Fruit fly (Drosophila melanogaster) whole organism, prepupa: ENCODE results near the gene RpL24-like.

Experiments
- CG10631 ChIP-seq: fragments of 200-800 bp; sonication (Bioruptor generic); optimal IDR thresholded peaks from 2 replicates; lab custom pipeline; 2016; ENCODE audit warnings: missing biosample characterization, missing genetic modification characterization
- CG10669 ChIP-seq: fragments of 200-800 bp; sonication (Bioruptor generic); optimal IDR thresholded peaks from 3 replicates; lab custom pipeline; 2018; ENCODE audit warnings: missing biosample characterization, mild to moderate bottlenecking, missing genetic modification characterization, moderate library complexity
- CG11294 ChIP-seq: fragments of 200-800 bp; sonication (Bioruptor generic); IDR thresholded peaks from 2 replicates; pipeline ENCODE4 v1.3.6; 2022; ENCODE audit warnings: missing biosample characterization, missing genetic modification characterization
- CG11762 ChIP-seq: fragments of 200-800 bp; sonication (Bioruptor generic); optimal IDR thresholded peaks from 3 replicates; lab custom pipeline; 2016; ENCODE audit warnings: missing biosample characterization, missing genetic modification characterization; ENCODE audit not compliant: insufficient read depth
- CG11902 ChIP-seq: fragments of 200-800 bp; sonication (Bioruptor generic); optimal IDR thresholded peaks from 3 replicates; lab custom pipeline; 2016; ENCODE audit warnings: missing biosample characterization, missing genetic modification characterization
- CG15336 ChIP-seq: fragments of 200-800 bp; sonication (Bioruptor generic); IDR thresholded peaks from 2 replicates; pipeline ENCODE4 v1.3.6; 2022; ENCODE audit warnings: missing biosample characterization, missing genetic modification characterization
- CG1621 ChIP-seq: fragments of 200-800 bp; sonication (Bioruptor generic); optimal IDR thresholded peaks from 3 replicates; lab custom pipeline; 2018; ENCODE audit warnings: missing biosample characterization, mild to moderate bottlenecking, missing genetic modification characterization
- CG16779 ChIP-seq: fragments of 200-800 bp; sonication (Bioruptor generic); optimal IDR thresholded peaks from 3 replicates; lab custom pipeline; 2017; ENCODE audit warnings: missing biosample characterization, mild to moderate bottlenecking, missing genetic modification characterization
- CG3032 ChIP-seq: fragments of 200-800 bp; optimal IDR thresholded peaks from 2 replicates; lab custom pipeline; 2019; ENCODE audit warnings: missing biosample characterization, mild to moderate bottlenecking, missing genetic modification characterization, moderate library complexity
- CG31627 ChIP-seq: fragments of 200-800 bp; sonication (Bioruptor generic); optimal IDR thresholded peaks from 3 replicates; lab custom pipeline; 2016; ENCODE audit warnings: missing biosample characterization, missing genetic modification characterization
- CG32006 ChIP-seq: fragments of 200-800 bp; sonication (Bioruptor generic); optimal IDR thresholded peaks from 3 replicates; lab custom pipeline; 2017; ENCODE audit warnings: missing biosample characterization, mild to moderate bottlenecking, missing genetic modification characterization
- CG34406 ChIP-seq: fragments of 200-800 bp; sonication (Bioruptor generic); optimal IDR thresholded peaks from 3 replicates; lab custom pipeline; 2016; ENCODE audit warnings: missing biosample characterization, missing genetic modification characterization
- CG3919 ChIP-seq: fragments of 200-800 bp; sonication (Bioruptor generic); optimal IDR thresholded peaks from 3 replicates; lab custom pipeline; 2016; ENCODE audit warnings: missing biosample characterization, missing genetic modification characterization
- CG4318 ChIP-seq: fragments of 200-800 bp; sonication (Bioruptor generic); optimal IDR thresholded peaks from 3 replicates; lab custom pipeline; 2017; ENCODE audit warnings: missing biosample characterization, mild to moderate bottlenecking, missing genetic modification characterization
- CG6163 ChIP-seq: fragments of 200-800 bp; sonication (Bioruptor generic); IDR thresholded peaks from 3 replicates; pipeline ENCODE4 v1.3.6; 2022; ENCODE audit warnings: missing biosample characterization, missing genetic modification characterization
- CG6276 ChIP-seq: fragments of 200-800 bp; sonication (Bioruptor generic); optimal IDR thresholded peaks from 2 replicates; lab custom pipeline; 2017; ENCODE audit warnings: missing biosample characterization, mild to moderate bottlenecking, missing genetic modification characterization
- CG6792 ChIP-seq: fragments of 200-800 bp; sonication (Bioruptor generic); optimal IDR thresholded peaks from 3 replicates; lab custom pipeline; 2016; ENCODE audit warnings: missing biosample characterization, missing genetic modification characterization
- CG6854 ChIP-seq: fragments of 200-800 bp; sonication (Bioruptor generic); optimal IDR thresholded peaks from 2 replicates; lab custom pipeline; 2017; ENCODE audit warnings: missing biosample characterization, mild to moderate bottlenecking, missing genetic modification characterization
- CG7368 ChIP-seq: fragments of 200-800 bp; sonication (Bioruptor generic); optimal IDR thresholded peaks from 3 replicates; lab custom pipeline; 2016; ENCODE audit warnings: missing biosample characterization, missing genetic modification characterization
- CG8119 ChIP-seq: fragments of 200-800 bp; sonication (Bioruptor generic); IDR thresholded peaks from 3 replicates; pipeline ENCODE4 v1.3.6; 2022; ENCODE audit warnings: missing biosample characterization, missing genetic modification characterization
- CG8319 ChIP-seq: fragments of 200-800 bp; sonication (Bioruptor generic); optimal IDR thresholded peaks from 3 replicates; lab custom pipeline; 2016; ENCODE audit warnings: missing biosample characterization, missing genetic modification characterization
- CG8632 ChIP-seq: fragments of 200-800 bp; sonication (Bioruptor generic); optimal IDR thresholded peaks from 3 replicates; lab custom pipeline; 2016; ENCODE audit warnings: missing biosample characterization, missing genetic modification characterization
- CG9139 ChIP-seq: fragments of 200-800 bp; sonication (Bioruptor generic); optimal IDR thresholded peaks from 3 replicates; lab custom pipeline; 2017; ENCODE audit warnings: missing biosample characterization, mild to moderate bottlenecking, missing genetic modification characterization
- Eip75B ChIP-seq: fragments of 200-800 bp; sonication (Bioruptor generic); optimal IDR thresholded peaks from 3 replicates; lab custom pipeline; 2016; ENCODE audit warnings: missing biosample characterization, missing genetic modification characterization
- Eip78C ChIP-seq: fragments of 200-800 bp; sonication (Bioruptor generic); peaks from one replicate; lab custom pipeline; 2016; ENCODE audit warnings: missing biosample characterization, missing genetic modification characterization
- Eip93F ChIP-seq: fragments of 200-800 bp; sonication (Bioruptor generic); optimal IDR thresholded peaks from 2 replicates; lab custom pipeline; 2016; ENCODE audit warnings: missing biosample characterization, mild to moderate bottlenecking, missing genetic modification characterization
- Ets96B ChIP-seq: fragments of 200-800 bp; optimal IDR thresholded peaks from 2 replicates; lab custom pipeline; 2019; ENCODE audit warnings: missing biosample characterization, mild to moderate bottlenecking, missing genetic modification characterization, moderate library complexity
- Hr38 ChIP-seq: sonication (Bioruptor generic); optimal IDR thresholded peaks from 2 replicates; lab custom pipeline; 2016; ENCODE audit warnings: missing biosample characterization, missing genetic modification characterization
- Hr39 ChIP-seq: fragments of 200-800 bp; sonication (Bioruptor generic); optimal IDR thresholded peaks from 2 replicates; lab custom pipeline; 2016; ENCODE audit warnings: missing biosample characterization, missing genetic modification characterization
- Hr4 ChIP-seq: fragments of 200-800 bp; sonication (Bioruptor generic); optimal IDR thresholded peaks from 3 replicates; lab custom pipeline; 2016; ENCODE audit warnings: missing biosample characterization, missing genetic modification characterization
- Lpt ChIP-seq: fragments of 200-800 bp; sonication (Bioruptor generic); optimal IDR thresholded peaks from 3 replicates; lab custom pipeline; 2016; ENCODE audit warnings: missing biosample characterization, missing genetic modification characterization
- Met ChIP-seq: fragments of 200-800 bp; sonication (Bioruptor generic); optimal IDR thresholded peaks from 3 replicates; lab custom pipeline; 2016; ENCODE audit warnings: missing biosample characterization, missing genetic modification characterization
- OdsH ChIP-seq: fragments of 200-800 bp; sonication (Bioruptor generic); optimal IDR thresholded peaks from 3 replicates; lab custom pipeline; 2016; ENCODE audit warnings: missing biosample characterization, missing genetic modification characterization
- Smox ChIP-seq: fragments of 200-800 bp; sonication (Bioruptor generic); optimal IDR thresholded peaks from 3 replicates; lab custom pipeline; 2016; ENCODE audit warnings: missing biosample characterization, missing genetic modification characterization
- Sox102F ChIP-seq: fragments of 200-800 bp; sonication (Bioruptor generic); optimal IDR thresholded peaks from 2 replicates; lab custom pipeline; 2016; ENCODE audit warnings: missing biosample characterization, mild to moderate bottlenecking, missing genetic modification characterization
- Sox14 ChIP-seq: fragments of 200-800 bp; sonication (Bioruptor generic); optimal IDR thresholded peaks from 3 replicates; lab custom pipeline; 2016; ENCODE audit warnings: missing biosample characterization, missing genetic modification characterization
- Sox15 ChIP-seq: fragments of 200-800 bp; sonication (Bioruptor generic); optimal IDR thresholded peaks from 3 replicates; lab custom pipeline; 2016; ENCODE audit warnings: missing biosample characterization, missing genetic modification characterization
- achi ChIP-seq: fragments of 200-800 bp; sonication (Bioruptor generic); optimal IDR thresholded peaks from 3 replicates; lab custom pipeline; 2016; ENCODE audit warnings: missing biosample characterization, missing genetic modification characterization
- acj6 ChIP-seq: fragments of 200-800 bp; sonication (Bioruptor generic); optimal IDR thresholded peaks from 3 replicates; lab custom pipeline; 2016; ENCODE audit warnings: missing biosample characterization, missing genetic modification characterization
- cyc ChIP-seq: fragments of 200-800 bp; sonication (Bioruptor generic); optimal IDR thresholded peaks from 3 replicates; lab custom pipeline; 2016; ENCODE audit warnings: missing biosample characterization, missing genetic modification characterization
- dsx ChIP-seq: fragments of 200-800 bp; optimal IDR thresholded peaks from 3 replicates; lab custom pipeline; 2019; ENCODE audit warnings: missing biosample characterization, mild to moderate bottlenecking, missing genetic modification characterization, moderate library complexity; ENCODE audit not compliant: poor library complexity, severe bottlenecking
- eg ChIP-seq: fragments of 200-800 bp; sonication (Bioruptor generic); IDR thresholded peaks from 3 replicates; pipeline ENCODE4 v1.3.6; 2022; ENCODE audit warnings: missing biosample characterization, missing genetic modification characterization
- fd59A ChIP-seq: fragments of 200-800 bp; sonication (Bioruptor generic); optimal IDR thresholded peaks from 2 replicates; lab custom pipeline; 2017; ENCODE audit warnings: missing biosample characterization, mild to moderate bottlenecking, missing genetic modification characterization, missing genetic modification reagents
- fd85E ChIP-seq: fragments of 200-800 bp; sonication (Bioruptor generic); optimal IDR thresholded peaks from 3 replicates; lab custom pipeline; 2016; ENCODE audit warnings: missing biosample characterization, missing genetic modification characterization
- fkh ChIP-seq: fragments of 200-800 bp; sonication (Bioruptor generic); optimal IDR thresholded peaks from 3 replicates; lab custom pipeline; 2017; ENCODE audit warnings: missing biosample characterization, mild to moderate bottlenecking, missing genetic modification characterization, moderate library complexity
- lz ChIP-seq: fragments of 200-800 bp; sonication (Bioruptor generic); optimal IDR thresholded peaks from 3 replicates; lab custom pipeline; 2016; ENCODE audit warnings: missing biosample characterization, missing genetic modification characterization
- net ChIP-seq: fragments of 200-800 bp; sonication (Bioruptor generic); optimal IDR thresholded peaks from 3 replicates; lab custom pipeline; 2016; ENCODE audit warnings: missing biosample characterization, missing genetic modification characterization
- pdm3 ChIP-seq: fragments of 200-800 bp; sonication (Bioruptor generic); optimal IDR thresholded peaks from 3 replicates; lab custom pipeline; 2016; ENCODE audit warnings: missing biosample characterization, missing genetic modification characterization
- salr ChIP-seq, 2 experiments: fragments of 200-800 bp; sonication (Bioruptor generic); optimal IDR thresholded peaks; 3 replicates each; lab custom pipeline; 2016 to 2018; ENCODE audit warnings: missing biosample characterization in 2 of 2, missing genetic modification characterization in 2 of 2, mild to moderate bottlenecking in 1 of 2
- spab ChIP-seq: fragments of 200-800 bp; sonication (Bioruptor generic); optimal IDR thresholded peaks from 2 replicates; lab custom pipeline; 2017; ENCODE audit warnings: missing biosample characterization, mild to moderate bottlenecking, missing genetic modification characterization, missing genetic modification reagents
- ss ChIP-seq, 2 experiments: fragments of 200-800 bp; sonication (Bioruptor generic); optimal IDR thresholded peaks; 2 replicates in 1 of 2; 3 replicates in 1 of 2; lab custom pipeline; 2017 to 2018; ENCODE audit warnings: mild to moderate bottlenecking in 2 of 2, missing biosample characterization in 2 of 2, missing genetic modification characterization in 2 of 2, moderate library complexity in 1 of 2
- topi ChIP-seq: fragments of 200-800 bp; sonication (Bioruptor generic); optimal IDR thresholded peaks from 3 replicates; lab custom pipeline; 2016; ENCODE audit warnings: missing biosample characterization, missing genetic modification characterization
- vri ChIP-seq: fragments of 200-800 bp; sonication (Bioruptor generic); optimal IDR thresholded peaks from 3 replicates; lab custom pipeline; 2016; ENCODE audit warnings: missing biosample characterization, mild to moderate bottlenecking, missing genetic modification characterization

Gene RpL24-like

DNA sequence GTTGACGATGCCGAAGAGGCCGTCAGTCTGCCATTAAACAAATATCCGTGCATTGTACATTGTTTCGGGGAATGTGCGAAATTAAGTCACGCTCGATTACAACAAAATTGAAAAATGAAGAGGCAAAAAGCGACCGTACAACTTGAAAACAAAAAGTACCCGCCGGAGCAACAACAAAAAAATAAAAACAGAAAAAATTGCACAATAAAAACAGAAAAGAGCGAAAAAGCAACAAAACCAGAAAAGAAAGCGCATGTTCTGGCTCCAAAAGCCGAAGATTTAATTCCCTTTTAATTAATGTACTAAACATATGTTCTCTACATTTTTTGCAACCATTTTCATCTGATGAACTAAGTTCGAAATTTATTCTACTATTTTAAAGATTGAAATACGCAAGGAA lies 25.2 kb upstream of the RpL24-like start:
- TF ChIP-seq CG3919 (GFP tag; lab: Kevin White, UChicago) (peak; percentile 12), cyc (GFP tag; lab: Kevin White, UChicago) (no peak), CG9139 (GFP tag; lab: Kevin White, UChicago) (peak; percentile 29), CG34406 (GFP tag; lab: Kevin White, UChicago) (peak; percentile 30), CG6163 (GFP tag; lab: Robert Waterston, UW) (peak; percentile 75), vri (GFP tag; lab: Kevin White, UChicago) (peak; percentile 63), dsx (peak; percentile 33), acj6 (GFP tag; lab: Kevin White, UChicago) (peak; percentile 7), achi (GFP tag; lab: Kevin White, UChicago) (no peak), pdm3 (GFP tag; lab: Kevin White, UChicago) (peak; percentile 12), Ets96B (tag; lab: Kevin White, UChicago) (peak; percentile 4), CG15336 (GFP tag; lab: Robert Waterston, UW) (no peak), Eip93F (GFP tag; lab: Kevin White, UChicago) (no peak), CG11294 (GFP tag; lab: Robert Waterston, UW) (no peak), CG32006 (GFP tag; lab: Kevin White, UChicago) (peak; percentile 17), CG1621 (tag; lab: Kevin White, UChicago) (no peak), eg (GFP tag; lab: Robert Waterston, UW) (no peak), fkh (no peak), Hr38 (GFP tag; lab: Kevin White, UChicago) (no peak), ss (GFP tag; optimal IDR thresholded peaks at IDR 0.05; lab: Kevin White, UChicago) (peak; percentile 5 to 46), CG7368 (GFP tag; lab: Kevin White, UChicago) (no peak), CG6792 (peak; percentile 21), CG10669 (GFP tag; lab: Kevin White, UChicago) (peak; percentile 27), CG11762 (GFP tag; lab: Kevin White, UChicago) (no peak), Sox15 (GFP tag; lab: Kevin White, UChicago) (no peak), Hr4 (GFP tag; lab: Kevin White, UChicago) (no peak), lz (no peak), CG3032 (peak; percentile 38), CG8319 (GFP tag; lab: Kevin White, UChicago) (peak; percentile 23), net (GFP tag; lab: Kevin White, UChicago) (peak; percentile 11), CG16779 (tag; lab: Kevin White, UChicago) (peak; percentile 15), CG6854 (GFP tag; lab: Kevin White, UChicago) (peak; percentile 46), Sox14 (GFP tag; lab: Kevin White, UChicago) (no peak), CG10631 (GFP tag; lab: Kevin White, UChicago) (no peak), topi (no peak), salr (GFP tag; optimal IDR thresholded peaks at IDR 0.05; lab: Kevin White, UChicago) (no peak), CG8632 (GFP tag; lab: Kevin White, UChicago) (peak; percentile 33), CG11902 (GFP tag; lab: Kevin White, UChicago) (no peak), CG6276 (no peak), Met (GFP tag; lab: Kevin White, UChicago) (peak; percentile 35), Eip78C (peak; percentile 74), CG4318 (GFP tag; lab: Kevin White, UChicago) (no peak), Sox102F (no peak), Hr39 (GFP tag; lab: Kevin White, UChicago) (no peak), spab (GFP tag; lab: Kevin White, UChicago) (peak; percentile 29), CG31627 (GFP tag; lab: Kevin White, UChicago) (no peak), fd85E (GFP tag; lab: Kevin White, UChicago) (no peak), Eip75B (GFP tag; lab: Kevin White, UChicago) (no peak), Lpt (no peak), CG8119 (GFP tag; lab: Robert Waterston, UW) (no peak; the same call in 2 of the 3 replicates), Smox (GFP tag; lab: Kevin White, UChicago) (peak; percentile 11), fd59A (no peak), OdsH (no peak)
